Worm (Caenorhabditis elegans) whole organism, early embryonic: ENCODE results near the gene C37C3.18.

Experiments used
- B0310.2 ChIP-seq: sonication (generic microtip); optimal IDR thresholded peaks from 2 replicates; lab custom pipeline; 2016; ENCODE audit warnings: mild to moderate bottlenecking, missing genetic modification characterization, missing compliant biosample characterization
- F13C5.2 ChIP-seq: sonication (generic microtip); optimal IDR thresholded peaks from 2 replicates; lab custom pipeline; 2017; ENCODE audit warnings: mild to moderate bottlenecking, missing genetic modification characterization, inconsistent platforms, missing compliant biosample characterization
- aly-1 ChIP-seq: sonication (generic microtip); optimal IDR thresholded peaks from 2 replicates; lab custom pipeline; 2016; ENCODE audit warnings: missing genetic modification characterization, missing compliant biosample characterization
- ama-1 ChIP-seq: fragments of 150-350 bp; optimal IDR thresholded peaks from 2 replicates; lab custom pipeline; 2014
- ceh-13 ChIP-seq: fragments of 200-800 bp; sonication (Bioruptor generic); optimal IDR thresholded peaks from 2 replicates; lab custom pipeline; 2018; ENCODE audit warnings: mild to moderate bottlenecking, missing genetic modification characterization, missing compliant biosample characterization
- ceh-36 ChIP-seq: sonication (generic microtip); optimal IDR thresholded peaks from 2 replicates; lab custom pipeline; 2016; ENCODE audit warnings: missing genetic modification characterization, inconsistent platforms, missing compliant biosample characterization
- ets-7 ChIP-seq: sonication (generic microtip); optimal IDR thresholded peaks from 2 replicates; lab custom pipeline; 2016; ENCODE audit warnings: missing genotype, missing genetic modification characterization, missing compliant biosample characterization
- flt-1 ChIP-seq: fragments of 200-800 bp; sonication (Bioruptor generic); IDR thresholded peaks from 2 replicates; pipeline ENCODE4 v1.3.6; 2022; ENCODE audit warnings: missing genetic modification characterization, missing compliant biosample characterization
- hmbx-1 ChIP-seq: sonication (generic microtip); optimal IDR thresholded peaks from 2 replicates; lab custom pipeline; 2016; ENCODE audit warnings: mild to moderate bottlenecking, missing genetic modification characterization, missing compliant biosample characterization
- hmg-4 ChIP-seq: fragments of 200-800 bp; sonication (Bioruptor generic); optimal IDR thresholded peaks from 2 replicates; lab custom pipeline; 2018; ENCODE audit warnings: mild to moderate bottlenecking, missing genetic modification characterization, missing compliant biosample characterization
- hnd-1 ChIP-seq: sonication (generic microtip); optimal IDR thresholded peaks from 2 replicates; lab custom pipeline; 2016; ENCODE audit warnings: missing genetic modification characterization, missing compliant biosample characterization
- pes-1 ChIP-seq: fragments of 200-800 bp; sonication (Bioruptor generic); IDR thresholded peaks from 2 replicates; pipeline ENCODE4 v1.3.6; 2022; ENCODE audit warnings: missing genetic modification reagents, missing genetic modification characterization, missing compliant biosample characterization
- scrt-1 ChIP-seq: fragments of 200-800 bp; sonication (Bioruptor generic); IDR thresholded peaks from 2 replicates; pipeline ENCODE4 v1.3.6; 2022; ENCODE audit warnings: missing genetic modification characterization, missing compliant biosample characterization
- sea-1 ChIP-seq: fragments of 200-800 bp; sonication (Bioruptor generic); conservative IDR thresholded peaks from 2 replicates; pipeline ENCODE4 v1.3.6; 2022; ENCODE audit warnings: missing genetic modification characterization, missing compliant biosample characterization
- tbx-11 ChIP-seq: fragments of 200-800 bp; sonication (Bioruptor generic); IDR thresholded peaks from 2 replicates; pipeline ENCODE4 v1.3.6; 2022; ENCODE audit warnings: missing genetic modification characterization, missing compliant biosample characterization
- tbx-37 ChIP-seq: fragments of 200-800 bp; sonication (Bioruptor generic); conservative IDR thresholded peaks from 2 replicates; pipeline ENCODE4 v1.3.6; 2022; ENCODE audit warnings: missing genetic modification reagents, missing genetic modification characterization, missing compliant biosample characterization
- tra-4 ChIP-seq: sonication (generic microtip); optimal IDR thresholded peaks from 2 replicates; lab custom pipeline; 2017; ENCODE audit warnings: missing genetic modification characterization, missing compliant biosample characterization

Gene C37C3.18

DNA sequence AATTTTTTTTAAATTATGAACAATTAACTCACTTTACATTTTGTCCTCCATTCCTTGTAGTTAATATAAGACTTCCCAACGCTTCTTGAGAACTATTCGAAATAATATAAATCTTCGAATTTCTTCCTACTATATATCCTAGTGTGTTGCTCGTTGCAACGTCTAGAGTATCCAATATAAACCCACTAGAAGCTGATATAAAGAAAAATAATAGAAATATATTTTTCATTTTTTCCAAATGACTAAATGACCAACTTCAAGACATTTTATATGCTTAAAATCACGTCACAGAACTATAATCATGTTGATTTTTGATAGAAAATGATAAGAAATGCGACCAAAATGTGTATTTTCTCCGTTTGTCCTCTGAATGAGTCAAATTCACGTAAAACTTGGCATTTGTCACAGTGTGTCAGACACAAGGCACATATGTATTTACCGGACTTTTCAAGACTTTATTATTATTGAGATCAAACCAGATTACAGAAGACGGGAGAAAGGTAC is 8.3 kb downstream of the C37C3.18 start, which contains the start of gene C37C3.10:
C37C3.10 (minus strand) TSS at position 51 of the 504 bp plus-strand sequence.
- TF ChIP-seq ets-7 (tag; lab: Kevin White, UChicago) (no peak), B0310.2 (tag; lab: Kevin White, UChicago) (no peak), ama-1 (no peak), hmg-4 (GFP tag; lab: Kevin White, UChicago) (no peak), tbx-11 (GFP tag; lab: Robert Waterston, UW) (no peak), hmbx-1 (no peak), sea-1 (GFP tag; lab: Robert Waterston, UW) (no peak), ceh-36 (tag; lab: Kevin White, UChicago) (no peak), tbx-37 (GFP tag; lab: Robert Waterston, UW) (no peak), flt-1 (GFP tag; lab: Robert Waterston, UW) (no peak), scrt-1 (no peak), aly-1 (tag; lab: Kevin White, UChicago) (no peak)

- TF ChIP-seq ceh-36 (tag; lab: Kevin White, UChicago): no peak
- TF ChIP-seq B0310.2 (tag; lab: Kevin White, UChicago): no peak
- no peak for TF ChIP-seq aly-1 (tag; lab: Kevin White, UChicago)
- TF ChIP-seq hnd-1 (tag; lab: Kevin White, UChicago): no peak
- no peak for TF ChIP-seq tra-4
- TF ChIP-seq pes-1 (GFP tag; lab: Robert Waterston, UW): no peak
- TF ChIP-seq ceh-13 (GFP tag; lab: Kevin White, UChicago): no peak
- TF ChIP-seq scrt-1: no peak
- no peak for TF ChIP-seq hmbx-1
- TF ChIP-seq tbx-11 (GFP tag; lab: Robert Waterston, UW): no peak
- TF ChIP-seq hmg-4 (GFP tag; lab: Kevin White, UChicago): no peak
- no peak for TF ChIP-seq tbx-37 (GFP tag; lab: Robert Waterston, UW)
- TF ChIP-seq F13C5.2 (tag; lab: Kevin White, UChicago): no peak
- TF ChIP-seq flt-1 (GFP tag; lab: Robert Waterston, UW): no peak
- TF ChIP-seq sea-1 (GFP tag; lab: Robert Waterston, UW): no peak
- no peak for TF ChIP-seq ets-7 (tag; lab: Kevin White, UChicago)
Observed at ce11 chrV:7864663-7865062, 9.9 kb downstream of the C37C3.18 start, which contains the start of gene C37C3.11. TSS of gene C37C3.11 (minus strand) at chrV:7864763.

DNA sequence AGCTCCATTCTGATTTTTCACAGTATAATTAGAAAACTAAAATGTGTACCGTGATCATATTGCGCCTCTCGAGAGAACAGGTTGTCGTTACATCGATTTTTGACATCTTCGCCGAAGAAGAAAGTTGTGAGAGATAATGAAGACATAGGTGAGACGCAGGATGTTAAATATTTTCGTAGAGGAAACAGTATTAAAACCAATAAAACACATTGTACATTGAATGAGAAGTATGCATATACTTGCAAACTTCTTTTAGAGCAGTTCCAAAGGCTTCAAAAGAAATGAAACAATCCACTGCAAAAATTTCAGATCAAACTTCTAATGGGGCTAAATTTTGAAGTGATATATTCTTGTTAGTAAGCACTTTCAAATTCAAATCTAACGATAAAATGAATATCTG is 15.9 kb downstream of the C37C3.18 start, which contains the start of gene nipi-4:
nipi-4 (minus strand) TSS at position 101 of the 400 bp plus-strand sequence.
- no peak for TF ChIP-seq hmg-4 (GFP tag; lab: Kevin White, UChicago)
- no peak for TF ChIP-seq hnd-1 (tag; lab: Kevin White, UChicago)
- no peak for TF ChIP-seq ama-1
- no peak for TF ChIP-seq pes-1 (GFP tag; lab: Robert Waterston, UW)
- TF ChIP-seq tra-4: no peak
- TF ChIP-seq scrt-1: no peak
- no peak for TF ChIP-seq tbx-37 (GFP tag; lab: Robert Waterston, UW)
- TF ChIP-seq aly-1 (tag; lab: Kevin White, UChicago): no peak
- no peak for TF ChIP-seq hmbx-1
- no peak for TF ChIP-seq B0310.2 (tag; lab: Kevin White, UChicago)
- no peak for TF ChIP-seq flt-1 (GFP tag; lab: Robert Waterston, UW)
- TF ChIP-seq ceh-13 (GFP tag; lab: Kevin White, UChicago): no peak
- no peak for TF ChIP-seq sea-1 (GFP tag; lab: Robert Waterston, UW)
- no peak for TF ChIP-seq F13C5.2 (tag; lab: Kevin White, UChicago)
- no peak for TF ChIP-seq ceh-36 (tag; lab: Kevin White, UChicago)

- TF ChIP-seq tbx-37 (GFP tag; lab: Robert Waterston, UW) (no peak), ceh-36 (tag; lab: Kevin White, UChicago) (no peak), pes-1 (GFP tag; lab: Robert Waterston, UW) (no peak), hmg-4 (GFP tag; lab: Kevin White, UChicago) (no peak), tbx-11 (GFP tag; lab: Robert Waterston, UW) (no peak), aly-1 (tag; lab: Kevin White, UChicago) (no peak), ceh-13 (GFP tag; lab: Kevin White, UChicago) (no peak), sea-1 (GFP tag; lab: Robert Waterston, UW) (no peak), ama-1 (no peak), hnd-1 (tag; lab: Kevin White, UChicago) (no peak), tra-4 (no peak)
Observed at ce11 chrV:7872945-7873344, 18.2 kb downstream of the C37C3.18 start.

ce11 chrV:7875456-7875855 is 20.7 kb downstream of the C37C3.18 start, which contains the start of gene F40A3.4:
TSS of gene F40A3.4 (plus strand) at chrV:7875756.
- TF ChIP-seq pes-1 (GFP tag; lab: Robert Waterston, UW): no peak
- no peak for TF ChIP-seq ceh-13 (GFP tag; lab: Kevin White, UChicago)
- TF ChIP-seq aly-1 (tag; lab: Kevin White, UChicago): no peak
- TF ChIP-seq B0310.2 (tag; lab: Kevin White, UChicago): no peak
- TF ChIP-seq ceh-36 (tag; lab: Kevin White, UChicago): no peak
- TF ChIP-seq sea-1 (GFP tag; lab: Robert Waterston, UW): no peak
- TF ChIP-seq flt-1 (GFP tag; lab: Robert Waterston, UW): no peak
- no peak for TF ChIP-seq hmbx-1
- no peak for TF ChIP-seq tra-4
- TF ChIP-seq tbx-37 (GFP tag; lab: Robert Waterston, UW): no peak
- no peak for TF ChIP-seq scrt-1
- TF ChIP-seq tbx-11 (GFP tag; lab: Robert Waterston, UW): no peak
- TF ChIP-seq hmg-4 (GFP tag; lab: Kevin White, UChicago): no peak
- no peak for TF ChIP-seq ets-7 (tag; lab: Kevin White, UChicago)
- no peak for TF ChIP-seq hnd-1 (tag; lab: Kevin White, UChicago)
- no peak for TF ChIP-seq ama-1
- no peak for TF ChIP-seq F13C5.2 (tag; lab: Kevin White, UChicago)

DNA sequence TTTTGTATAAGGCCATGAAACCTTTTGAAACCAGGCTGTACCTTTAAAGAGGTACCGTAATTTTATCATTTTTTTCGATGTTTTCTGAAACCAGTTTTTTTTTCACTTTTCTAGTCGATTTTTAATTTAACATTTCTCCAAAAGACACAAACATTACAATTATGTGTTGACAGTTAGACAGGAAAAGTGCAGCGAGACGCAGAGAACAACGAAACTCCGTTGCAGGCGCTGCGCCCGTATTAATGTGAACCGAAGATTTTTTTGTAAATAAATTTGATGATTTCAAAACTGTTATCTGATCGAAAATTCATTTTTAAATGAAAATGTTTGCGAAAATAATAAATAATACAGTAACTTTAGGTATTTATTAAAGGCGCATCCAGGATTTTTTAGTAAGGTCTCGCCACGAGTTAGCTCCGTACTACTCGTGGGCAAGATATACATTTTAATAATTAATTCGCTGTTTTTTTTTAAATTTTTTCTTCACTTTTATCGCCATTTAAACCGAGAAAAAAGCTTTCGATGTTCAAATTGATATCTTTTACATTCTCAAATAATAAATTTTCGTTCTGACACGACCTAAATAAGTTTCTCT is 22.2 kb downstream of the C37C3.18 start, which contains the start of gene F40A3.3:
F40A3.3 (plus strand) TSS at position 564 of the 595 bp plus-strand sequence.
- no peak for TF ChIP-seq ama-1
